Fruit fly (Drosophila melanogaster) whole organism, adult: Measurements from ENCODE around the gene CG13613.

Source experiments
- CG5204 ChIP-seq: fragments of 200-800 bp; sonication (Bioruptor generic); optimal IDR thresholded peaks from 2 replicates; lab custom pipeline; 2016; ENCODE audit warnings: missing biosample characterization, missing genetic modification characterization
- CG7045 ChIP-seq: fragments of 200-800 bp; sonication (Bioruptor generic); optimal IDR thresholded peaks from 2 replicates; lab custom pipeline; 2017; ENCODE audit warnings: missing biosample characterization, mild to moderate bottlenecking, missing genetic modification characterization
- Clk ChIP-seq: fragments of 200-800 bp; sonication (Bioruptor generic); optimal IDR thresholded peaks from 2 replicates; lab custom pipeline; 2017; ENCODE audit warnings: missing biosample characterization, missing genetic modification characterization
- bab1 ChIP-seq: fragments of 200-800 bp; sonication (Bioruptor generic); optimal IDR thresholded peaks from 3 replicates; lab custom pipeline; 2019; ENCODE audit warnings: missing biosample characterization, mild to moderate bottlenecking, missing genetic modification characterization, moderate library complexity
- kay ChIP-seq: fragments of 200-800 bp; sonication (Bioruptor generic); peaks from one replicate; lab custom pipeline; 2016; ENCODE audit warnings: missing biosample characterization, missing genetic modification characterization, borderline replicate concordance
- ovo ChIP-seq: fragments of 200-800 bp; sonication (Bioruptor generic); optimal IDR thresholded peaks from 2 replicates; lab custom pipeline; 2016; ENCODE audit warnings: missing biosample characterization, missing genetic modification characterization
- tj ChIP-seq: fragments of 200-800 bp; sonication (Bioruptor generic); optimal IDR thresholded peaks from 3 replicates; lab custom pipeline; 2017; ENCODE audit warnings: missing biosample characterization, mild to moderate bottlenecking, missing genetic modification characterization, moderate library complexity

DNA sequence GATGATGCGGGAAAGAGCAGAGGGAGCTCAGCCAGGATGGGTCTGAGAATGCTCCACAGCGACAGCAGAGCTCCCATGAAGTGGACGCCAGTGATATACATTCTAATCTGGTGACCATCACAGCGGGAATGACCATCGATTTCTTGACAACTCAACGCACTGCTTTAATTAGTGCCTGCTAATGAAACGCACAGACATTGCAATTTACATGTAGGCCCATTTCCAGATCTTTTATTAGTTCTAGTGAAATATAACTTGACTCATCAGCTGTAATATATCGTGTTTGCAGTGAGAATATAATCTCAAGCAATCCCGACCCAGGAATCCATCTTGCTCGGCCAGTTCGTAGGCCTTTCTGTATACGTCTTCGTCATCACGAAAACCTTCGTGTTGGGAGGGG, 1.8 kb downstream of the CG13613 start, which contains the start of gene CG42811:
- no peak for TF ChIP-seq tj (GFP tag; lab: Kevin White, UChicago)
- TF ChIP-seq kay (GFP tag; lab: Kevin White, UChicago), result no peak
- no peak for TF ChIP-seq ovo
- TF ChIP-seq bab1 (GFP tag; lab: Kevin White, UChicago), result no peak
- no peak for TF ChIP-seq CG5204 (GFP tag; lab: Kevin White, UChicago)
- TF ChIP-seq CG7045 (GFP tag; lab: Kevin White, UChicago), result no peak
- no peak for TF ChIP-seq Clk (GFP tag; lab: Kevin White, UChicago)
